Worm (Caenorhabditis elegans) whole organism, L4 larva: Measurements from ENCODE around the gene nsph-1.1.

ENCODE experiments used
- D1046.2 ChIP-seq: fragments of 200-800 bp; sonication (Bioruptor generic); IDR thresholded peaks from 2 replicates; pipeline ENCODE4 v1.3.6; 2022; ENCODE audit warnings: missing genetic modification characterization, missing compliant biosample characterization
- F44E2.7 ChIP-seq: fragments of 200-800 bp; sonication (Bioruptor generic); IDR thresholded peaks from 2 replicates; pipeline ENCODE4 v2.1.2; 2022; ENCODE audit warnings: missing genetic modification characterization, missing compliant biosample characterization
- F49E8.2 ChIP-seq: sonication (generic microtip); optimal IDR thresholded peaks from 2 replicates; lab custom pipeline; 2016; ENCODE audit warnings: missing compliant biosample characterization, mild to moderate bottlenecking, missing genetic modification characterization, borderline replicate concordance
- ces-1 ChIP-seq: fragments of 150-350 bp; sonication (generic microtip); optimal IDR thresholded peaks from 4 replicates; lab custom pipeline; 2014; ENCODE audit warnings: missing biosample characterization, missing genetic modification reagents, missing genetic modification characterization
- fos-1 ChIP-seq: fragments of 150-350 bp; optimal IDR thresholded peaks from 2 replicates; lab custom pipeline; 2014; ENCODE audit warnings: missing biosample characterization, missing genetic modification characterization
- mdt-29 ChIP-seq: fragments of 200-800 bp; sonication (Bioruptor generic); IDR thresholded peaks from 2 replicates; pipeline ENCODE4 v1.3.6; 2022; ENCODE audit warnings: missing genetic modification reagents, missing genetic modification characterization, missing compliant biosample characterization
- nhr-11 ChIP-seq: fragments of 150-350 bp; optimal IDR thresholded peaks from 2 replicates; lab custom pipeline; 2014; ENCODE audit warnings: missing biosample characterization, missing genetic modification characterization
- snpc-4 ChIP-seq: fragments of 150-350 bp; optimal IDR thresholded peaks from 2 replicates; lab custom pipeline; 2014; ENCODE audit warnings: missing biosample characterization, missing genetic modification characterization

- no peak for TF ChIP-seq mdt-29
- no peak for TF ChIP-seq ces-1 (GFP tag; lab: Kevin White, UChicago)
- no peak for TF ChIP-seq nhr-11 (tag; lab: Kevin White, UChicago)
- TF ChIP-seq F44E2.7 (GFP tag; lab: Robert Waterston, UW), result no peak
- TF ChIP-seq F49E8.2, result no peak
- no peak for TF ChIP-seq fos-1 (tag; lab: Kevin White, UChicago)
- TF ChIP-seq snpc-4 (tag; lab: Kevin White, UChicago), result no peak
- TF ChIP-seq D1046.2 (GFP tag; lab: Robert Waterston, UW), result no peak
Measured at ce11 chrII:8800830-8801229, 34.3 kb downstream of the nsph-1.1 start, which contains the start of gene appg-2.
